Worm (Caenorhabditis elegans): Measurements from ENCODE around the gene lys-7.
A peak's percentile ranks its signal among the peaks of the same experiment; 100 is the strongest.

lys-7 gene

DNA sequence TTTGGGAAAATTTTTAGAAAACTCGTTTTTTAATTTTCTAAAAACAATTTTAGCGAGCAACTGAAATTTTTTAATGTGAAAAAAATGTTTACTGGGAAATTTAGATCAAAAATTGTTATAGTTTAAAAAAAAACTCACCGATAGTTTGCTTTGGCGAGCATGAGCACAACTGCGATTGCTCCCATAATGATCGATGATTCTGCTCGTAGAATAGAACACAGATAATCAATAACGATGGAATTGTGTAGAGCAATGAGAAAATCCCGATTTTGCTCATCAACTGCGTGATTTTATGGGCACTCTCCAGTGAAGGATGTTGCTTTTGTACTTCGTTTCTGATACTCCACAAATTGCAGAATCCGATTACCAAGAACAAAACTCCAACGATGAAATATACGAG is 39.8 kb downstream of the lys-7 start:
- TF ChIP-seq aha-1 (tag) = peak; percentile 81
- no peak for TF ChIP-seq dmd-9 (GFP tag; IDR thresholded peaks at IDR 0.05)

DNA sequence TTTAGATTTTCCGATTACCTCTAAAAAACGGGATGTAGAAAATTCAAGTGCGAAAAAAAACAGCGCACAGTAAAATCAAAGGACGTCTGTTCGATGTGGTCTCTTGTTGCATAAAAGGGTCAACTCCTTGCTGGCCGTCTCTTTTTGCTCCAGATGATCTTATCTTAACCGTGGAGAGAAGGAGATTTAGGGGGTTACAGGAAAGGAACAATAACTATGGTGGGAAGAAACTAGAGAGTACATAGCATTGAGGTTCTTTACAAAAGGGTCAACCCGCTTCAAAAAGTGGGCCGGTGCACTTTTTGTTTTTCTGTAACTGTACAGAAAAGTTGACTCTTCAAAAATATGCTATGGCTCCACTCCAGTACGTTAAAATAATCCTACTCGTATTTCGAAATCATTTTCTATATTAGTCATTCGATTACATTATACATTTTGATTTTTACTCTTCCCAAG is 50.8 kb downstream of the lys-7 start, which contains the start of the genes T20D4.19 and srj-9:
T20D4.19 (minus strand) TSS at position 101 of the 456 bp plus-strand sequence.
srj-9 (plus strand) TSS at position 406 of the 456 bp plus-strand sequence.
- TF ChIP-seq unc-62 (GFP tag; optimal IDR thresholded peaks at IDR 0.05 in 1 of 2) = peak in 1 of 2 experiments; percentile 51
- no peak for TF ChIP-seq unc-62 (tag; optimal IDR thresholded peaks at IDR 0.05)
- no peak for TF ChIP-seq dmd-8 (GFP tag; IDR thresholded peaks at IDR 0.05)
- TF ChIP-seq F10B5.3 (tag; optimal IDR thresholded peaks at IDR 0.05) = no peak
- TF ChIP-seq daf-12 (tag; optimal IDR thresholded peaks at IDR 0.05) = no peak
- no peak for TF ChIP-seq lin-39 (tag; optimal IDR thresholded peaks at IDR 0.05)
- TF ChIP-seq zip-11 (GFP tag; IDR thresholded peaks at IDR 0.05) = no peak
- TF ChIP-seq zfp-3 (GFP tag; conservative IDR thresholded peaks at IDR 0.05) = no peak
